Fruit fly (Drosophila melanogaster) whole organism, embryonic: ENCODE results near the gene synr.
A peak's percentile ranks its signal among the peaks of the same experiment; 100 is the strongest.

ENCODE experiments used
- Awh ChIP-seq: fragments of 200-800 bp; sonication (Bioruptor generic); IDR thresholded peaks from 2 replicates; pipeline ENCODE4, ENCODE4 v1.3.6; 2022; ENCODE audit warnings: missing biosample characterization, missing genetic modification characterization
- B-H2 ChIP-seq: fragments of 200-800 bp; sonication (Bioruptor generic); optimal IDR thresholded peaks from 2 replicates; lab custom pipeline; 2018; ENCODE audit warnings: missing biosample characterization, mild to moderate bottlenecking, missing genetic modification characterization
- Blimp-1 ChIP-seq: fragments of 200-800 bp; sonication (Bioruptor generic); optimal IDR thresholded peaks from 3 replicates; lab custom pipeline; 2018; ENCODE audit warnings: missing biosample characterization, missing genetic modification characterization, mild to moderate bottlenecking, moderate library complexity, missing genetic modification reagents
- CG10979 ChIP-seq: fragments of 200-800 bp; sonication (Bioruptor generic); optimal IDR thresholded peaks from 2 replicates; lab custom pipeline; 2018; ENCODE audit warnings: missing biosample characterization, mild to moderate bottlenecking, missing genetic modification characterization, moderate library complexity
- CG12236 ChIP-seq: fragments of 200-800 bp; sonication (Bioruptor generic); optimal IDR thresholded peaks from 2 replicates; lab custom pipeline; 2016; ENCODE audit warnings: missing biosample characterization, missing genetic modification characterization
- CG15269 ChIP-seq: fragments of 200-800 bp; sonication (Bioruptor generic); optimal IDR thresholded peaks from 2 replicates; lab custom pipeline; 2018; ENCODE audit warnings: missing biosample characterization, mild to moderate bottlenecking, missing genetic modification characterization, moderate library complexity
- CG15479 ChIP-seq: fragments of 200-800 bp; sonication (Bioruptor generic); optimal IDR thresholded peaks from 3 replicates; lab custom pipeline; 2019; ENCODE audit warnings: missing biosample characterization, mild to moderate bottlenecking, missing genetic modification characterization, moderate library complexity
- CG15601 ChIP-seq: fragments of 200-800 bp; sonication (Bioruptor generic); optimal IDR thresholded peaks from 3 replicates; lab custom pipeline; 2019; ENCODE audit warnings: missing biosample characterization, mild to moderate bottlenecking, missing genetic modification characterization, moderate library complexity
- CG17829 ChIP-seq: fragments of 200-800 bp; optimal IDR thresholded peaks from 2 replicates; lab custom pipeline; 2019; ENCODE audit warnings: missing biosample characterization, mild to moderate bottlenecking, missing genetic modification characterization, moderate library complexity
- CG1792 ChIP-seq: fragments of 200-800 bp; sonication (Bioruptor generic); optimal IDR thresholded peaks from 2 replicates; lab custom pipeline; 2016; ENCODE audit warnings: missing biosample characterization, missing genetic modification characterization
- CG2678 ChIP-seq: fragments of 200-800 bp; sonication (Bioruptor generic); optimal IDR thresholded peaks from 3 replicates; lab custom pipeline; 2019; ENCODE audit warnings: missing biosample characterization, mild to moderate bottlenecking, missing genetic modification characterization, moderate library complexity
- CG30431 ChIP-seq: fragments of 200-800 bp; sonication (Bioruptor generic); optimal IDR thresholded peaks from 2 replicates; lab custom pipeline; 2017; ENCODE audit warnings: missing biosample characterization, missing genetic modification characterization
- CG31365 ChIP-seq: fragments of 200-800 bp; sonication (Bioruptor generic); optimal IDR thresholded peaks from 2 replicates; lab custom pipeline; 2018; ENCODE audit warnings: missing biosample characterization, mild to moderate bottlenecking, missing genetic modification characterization
- CG32532 ChIP-seq: fragments of 200-800 bp; sonication (Bioruptor generic); IDR thresholded peaks from 2 replicates; pipeline ENCODE4 v1.3.6; 2022; ENCODE audit warnings: missing biosample characterization, missing genetic modification characterization
- CG4360 ChIP-seq: fragments of 200-800 bp; sonication (Bioruptor generic); IDR thresholded peaks from 2 replicates; pipeline ENCODE4 v1.3.6; 2022; ENCODE audit warnings: missing biosample characterization, missing genetic modification characterization
- CG4424 ChIP-seq: fragments of 200-800 bp; sonication (Bioruptor generic); optimal IDR thresholded peaks from 3 replicates; lab custom pipeline; 2016; ENCODE audit warnings: missing biosample characterization, missing genetic modification characterization
- CG8388 ChIP-seq: fragments of 200-800 bp; sonication (Bioruptor generic); optimal IDR thresholded peaks from 2 replicates; lab custom pipeline; 2019; ENCODE audit warnings: missing biosample characterization, mild to moderate bottlenecking, missing genetic modification characterization, moderate library complexity
- CHES-1-like ChIP-seq: fragments of 200-800 bp; sonication (Bioruptor generic); optimal IDR thresholded peaks from 2 replicates; lab custom pipeline; 2016; ENCODE audit warnings: missing biosample characterization, missing genetic modification characterization
- CTCF ChIP-seq: fragments of 200-800 bp; sonication (Bioruptor generic); optimal IDR thresholded peaks from 2 replicates; lab custom pipeline; 2017; ENCODE audit warnings: missing biosample characterization, mild to moderate bottlenecking, missing genetic modification characterization, moderate library complexity
- CoRest ChIP-seq: fragments of 200-800 bp; sonication (Bioruptor generic); optimal IDR thresholded peaks from 3 replicates; lab custom pipeline; 2018; ENCODE audit warnings: missing biosample characterization, mild to moderate bottlenecking, missing genetic modification characterization, moderate library complexity
- Dp ChIP-seq: fragments of 200-800 bp; sonication (Bioruptor generic); optimal IDR thresholded peaks from 2 replicates; lab custom pipeline; 2018; ENCODE audit warnings: missing biosample characterization, mild to moderate bottlenecking, missing genetic modification characterization, moderate library complexity
- Dref ChIP-seq: fragments of 200-800 bp; sonication (Bioruptor generic); IDR thresholded peaks from 2 replicates; pipeline ENCODE4 v1.3.6; 2022; ENCODE audit warnings: missing biosample characterization, missing genetic modification characterization
- H15 ChIP-seq: fragments of 200-800 bp; sonication (Bioruptor generic); IDR thresholded peaks from 3 replicates; pipeline ENCODE4 v1.3.6; 2022; ENCODE audit warnings: missing biosample characterization, missing genetic modification characterization
- Hmr ChIP-seq: fragments of 200-800 bp; sonication (Bioruptor generic); optimal IDR thresholded peaks from 3 replicates; lab custom pipeline; 2017; ENCODE audit warnings: mild to moderate bottlenecking, missing biosample characterization, missing genetic modification reagents, missing genetic modification characterization
- Hr51 ChIP-seq, 2 experiments: fragments of 200-800 bp; sonication (Bioruptor generic); optimal IDR thresholded peaks; 2 replicates in 1 of 2; 3 replicates in 1 of 2; lab custom pipeline; 2016 to 2018; ENCODE audit warnings: missing biosample characterization in 2 of 2, missing genetic modification characterization in 2 of 2, mild to moderate bottlenecking in 1 of 2, moderate library complexity in 1 of 2
- MESR4 ChIP-seq: fragments of 200-800 bp; sonication (Bioruptor generic); optimal IDR thresholded peaks from 2 replicates; lab custom pipeline; 2018; ENCODE audit warnings: missing biosample characterization, mild to moderate bottlenecking, missing genetic modification characterization, moderate library complexity
- Mad ChIP-seq: fragments of 200-800 bp; sonication (Bioruptor generic); optimal IDR thresholded peaks from 2 replicates; lab custom pipeline; 2016; ENCODE audit warnings: missing biosample characterization, missing genetic modification characterization
- Meics ChIP-seq: fragments of 200-800 bp; sonication (Bioruptor generic); optimal IDR thresholded peaks from 2 replicates; lab custom pipeline; 2017; ENCODE audit warnings: missing biosample characterization, mild to moderate bottlenecking, missing genetic modification characterization
- NFAT ChIP-seq: fragments of 200-800 bp; sonication (Bioruptor generic); IDR thresholded peaks from 2 replicates; pipeline ENCODE4 v1.3.6; 2022; ENCODE audit warnings: missing biosample characterization, missing genetic modification characterization
- PHDP ChIP-seq: fragments of 200-800 bp; sonication (Bioruptor generic); optimal IDR thresholded peaks from 3 replicates; lab custom pipeline; 2018; ENCODE audit warnings: missing biosample characterization, mild to moderate bottlenecking, missing genetic modification characterization, moderate library complexity
- Scr ChIP-seq: fragments of 200-800 bp; sonication (Bioruptor generic); IDR thresholded peaks from 2 replicates; pipeline ENCODE4 v1.3.6; 2022; ENCODE audit warnings: missing biosample characterization, missing genetic modification characterization; ENCODE audit not compliant: partially characterized antibody
- Sox102F ChIP-seq: fragments of 200-800 bp; sonication (Bioruptor generic); optimal IDR thresholded peaks from 2 replicates; lab custom pipeline; 2018; ENCODE audit warnings: missing biosample characterization, mild to moderate bottlenecking, missing genetic modification characterization, moderate library complexity
- amos ChIP-seq: fragments of 200-800 bp; sonication (Bioruptor generic); IDR thresholded peaks from 2 replicates; pipeline ENCODE4 v1.3.6; 2022; ENCODE audit warnings: missing biosample characterization, missing genetic modification characterization; ENCODE audit not compliant: partially characterized antibody
- bcd ChIP-seq: fragments of 200-800 bp; sonication (Bioruptor generic); optimal IDR thresholded peaks from 2 replicates; lab custom pipeline; 2017; ENCODE audit warnings: missing biosample characterization, mild to moderate bottlenecking, missing genetic modification characterization
- chm ChIP-seq: fragments of 200-800 bp; sonication (Bioruptor generic); IDR thresholded peaks from 2 replicates; pipeline ENCODE4 v1.3.6; 2022; ENCODE audit warnings: missing biosample characterization, missing genetic modification characterization
- cwo ChIP-seq: fragments of 200-800 bp; sonication (Bioruptor generic); optimal IDR thresholded peaks from 3 replicates; lab custom pipeline; 2017; ENCODE audit warnings: missing biosample characterization, missing genetic modification characterization, mild to moderate bottlenecking, moderate library complexity, missing genetic modification reagents
- dysf ChIP-seq: fragments of 200-800 bp; sonication (Bioruptor generic); IDR thresholded peaks from 3 replicates; pipeline ENCODE4 v1.3.6; 2022; ENCODE audit warnings: missing biosample characterization, missing genetic modification characterization
- eyg ChIP-seq: fragments of 200-800 bp; sonication (Bioruptor generic); optimal IDR thresholded peaks from 3 replicates; lab custom pipeline; 2016; ENCODE audit warnings: missing biosample characterization, missing genetic modification characterization
- hb ChIP-seq: fragments of 200-800 bp; sonication (Bioruptor generic); IDR thresholded peaks from 3 replicates; pipeline ENCODE4 v1.3.6; 2022; ENCODE audit warnings: missing biosample characterization, missing genetic modification characterization; ENCODE audit not compliant: partially characterized antibody
- hbn ChIP-seq: fragments of 200-800 bp; sonication (Bioruptor generic); IDR thresholded peaks from 2 replicates; pipeline ENCODE4 v1.3.6; 2022; ENCODE audit warnings: missing biosample characterization, missing genetic modification characterization; ENCODE audit not compliant: partially characterized antibody
- nmo ChIP-seq: fragments of 200-800 bp; sonication (Bioruptor generic); optimal IDR thresholded peaks from 2 replicates; lab custom pipeline; 2018; ENCODE audit warnings: missing biosample characterization, mild to moderate bottlenecking, missing genetic modification characterization, moderate library complexity
- oc ChIP-seq: fragments of 200-800 bp; sonication (Bioruptor generic); optimal IDR thresholded peaks from 2 replicates; lab custom pipeline; 2018; ENCODE audit warnings: missing biosample characterization, mild to moderate bottlenecking, missing genetic modification characterization, moderate library complexity
- pb ChIP-seq: fragments of 200-800 bp; sonication (Bioruptor generic); optimal IDR thresholded peaks from 3 replicates; lab custom pipeline; 2016; ENCODE audit warnings: missing biosample characterization, missing genetic modification characterization
- phol ChIP-seq: fragments of 200-800 bp; sonication (Bioruptor generic); optimal IDR thresholded peaks from 3 replicates; lab custom pipeline; 2018; ENCODE audit warnings: missing biosample characterization, mild to moderate bottlenecking, missing genetic modification characterization, moderate library complexity
- pros ChIP-seq: fragments of 200-800 bp; sonication (Bioruptor generic); optimal IDR thresholded peaks from 3 replicates; lab custom pipeline; 2019; ENCODE audit warnings: missing biosample characterization, mild to moderate bottlenecking, missing genetic modification characterization, moderate library complexity
- sim ChIP-seq: fragments of 200-800 bp; sonication (Bioruptor generic); IDR thresholded peaks from 2 replicates; pipeline ENCODE4 v1.3.6; 2022; ENCODE audit warnings: missing biosample characterization, missing genetic modification characterization
- ssp ChIP-seq: fragments of 200-800 bp; sonication (Bioruptor generic); IDR thresholded peaks from 2 replicates; pipeline ENCODE4 v1.3.6; 2022; ENCODE audit warnings: missing biosample characterization, missing genetic modification characterization
- tin ChIP-seq: fragments of 200-800 bp; sonication (Bioruptor generic); optimal IDR thresholded peaks from 3 replicates; lab custom pipeline; 2016; ENCODE audit warnings: missing biosample characterization, missing genetic modification characterization
- twi ChIP-seq: fragments of 200-800 bp; optimal IDR thresholded peaks from 2 replicates; lab custom pipeline; 2019; ENCODE audit warnings: missing biosample characterization, mild to moderate bottlenecking, missing genetic modification characterization, moderate library complexity
- unpg ChIP-seq: fragments of 200-800 bp; sonication (Bioruptor generic); optimal IDR thresholded peaks from 3 replicates; lab custom pipeline; 2018; ENCODE audit warnings: missing biosample characterization, mild to moderate bottlenecking, missing genetic modification characterization, moderate library complexity
- zfh1 ChIP-seq: fragments of 200-800 bp; sonication (Bioruptor generic); IDR thresholded peaks from 3 replicates; pipeline ENCODE4 v1.3.6; 2022; ENCODE audit warnings: missing biosample characterization, missing genetic modification characterization

Gene synr

DNA sequence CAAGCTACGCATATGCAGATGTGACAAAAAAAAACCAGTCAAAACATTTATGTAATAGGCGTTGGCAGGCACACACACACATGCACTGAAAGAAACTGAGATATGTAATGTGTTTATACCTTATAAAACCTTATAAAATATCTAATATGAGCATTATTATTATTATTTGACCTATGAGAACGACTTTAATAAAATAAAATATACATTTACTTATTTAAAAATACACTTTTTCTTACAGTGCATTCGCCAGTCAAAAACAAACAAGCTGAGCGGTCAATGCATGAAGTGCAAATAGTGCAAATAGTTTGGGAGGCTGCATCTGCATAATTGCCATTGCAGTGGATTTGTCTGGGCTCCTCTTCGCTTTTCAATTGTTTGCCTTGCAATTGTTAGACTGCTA, 34.6 kb upstream of the synr start (continued):
- no peak for TF ChIP-seq CG32532 (GFP tag; lab: Robert Waterston, UW)
- TF ChIP-seq CG12236 (GFP tag; lab: Kevin White, UChicago): no peak
- no peak for TF ChIP-seq amos (GFP tag; lab: Robert Waterston, UW)
- TF ChIP-seq B-H2 (GFP tag; lab: Kevin White, UChicago): no peak
- no peak for TF ChIP-seq Dp (GFP tag; lab: Kevin White, UChicago)
- peak; percentile 38; the same call in 1 of the 2 replicates for TF ChIP-seq ssp
- no peak for TF ChIP-seq NFAT (GFP tag; lab: Robert Waterston, UW)
- TF ChIP-seq CG4424 (GFP tag; lab: Kevin White, UChicago): peak; percentile 74
- TF ChIP-seq CHES-1-like: no peak
- TF ChIP-seq CTCF (GFP tag; lab: Kevin White, UChicago): no peak
- TF ChIP-seq Dref: no peak
- TF ChIP-seq pros: no peak
- no peak for TF ChIP-seq hb (GFP tag; lab: Robert Waterston, UW)
- peak; percentile 80 for TF ChIP-seq Awh
- TF ChIP-seq CG31365 (tag; lab: Kevin White, UChicago): no peak
- peak; percentile 64 for TF ChIP-seq oc (tag; lab: Kevin White, UChicago)
- peak; percentile 44 for TF ChIP-seq Hmr
- no peak for TF ChIP-seq pb (GFP tag; lab: Kevin White, UChicago)
- no peak for TF ChIP-seq twi (tag; lab: Kevin White, UChicago)
- TF ChIP-seq CG15479 (GFP tag; lab: Kevin White, UChicago): no peak
- TF ChIP-seq Sox102F: peak; percentile 93
- TF ChIP-seq eyg (GFP tag; lab: Kevin White, UChicago): no peak
- no peak for TF ChIP-seq Scr (GFP tag; lab: Robert Waterston, UW)
- no peak for TF ChIP-seq hbn

DNA sequence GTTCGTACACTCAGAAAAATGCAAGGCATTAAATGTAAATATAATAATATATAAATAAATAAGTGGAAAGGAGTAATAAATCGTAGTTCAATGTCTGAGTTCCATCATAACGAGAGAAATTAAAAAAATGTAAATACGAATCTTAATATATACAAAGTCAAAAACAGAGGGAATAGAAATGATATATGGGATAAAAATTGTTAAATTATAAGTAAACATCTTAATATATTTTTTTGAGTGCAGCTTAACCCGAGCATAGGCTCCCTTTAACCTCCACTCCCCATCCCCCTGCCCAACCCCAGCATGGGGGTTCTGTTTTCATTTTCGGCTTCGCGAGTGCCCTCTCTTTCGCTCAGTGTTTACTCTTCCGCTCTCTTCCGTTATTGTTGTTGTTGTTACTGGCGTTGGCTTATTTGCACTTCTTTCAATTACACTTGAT, 26.8 kb upstream of the synr start:
- TF ChIP-seq Sox102F (peak; percentile 39), Meics (GFP tag; lab: Kevin White, UChicago) (peak; percentile 5), CG15269 (tag; lab: Kevin White, UChicago) (peak; percentile 7), Mad (GFP tag; lab: Kevin White, UChicago) (no peak), CG17829 (tag; lab: Kevin White, UChicago) (peak; percentile 30), chm (GFP tag; lab: Robert Waterston, UW) (no peak), CoRest (tag; lab: Kevin White, UChicago) (peak; percentile 22), PHDP (tag; lab: Kevin White, UChicago) (no peak), sim (no peak), zfh1 (GFP tag; lab: Robert Waterston, UW) (0 out of 3 replicates have a peak, but pooled peaks have one; percentile 13), bcd (GFP tag; lab: Kevin White, UChicago) (peak; percentile 23), CG2678 (tag; lab: Kevin White, UChicago) (peak; percentile 50), tin (GFP tag; lab: Kevin White, UChicago) (peak; percentile 8), Hr51 (GFP tag; optimal IDR thresholded peaks at IDR 0.05; lab: Kevin White, UChicago) (peak in 1 of 2 experiments; percentile 28), CG10979 (tag; lab: Kevin White, UChicago) (peak; percentile 64), CG15601 (tag; lab: Kevin White, UChicago) (peak; percentile 7), dysf (GFP tag; lab: Robert Waterston, UW) (peak; percentile 36; the same call in 1 of the 3 replicates), cwo (GFP tag; lab: Kevin White, UChicago) (peak; percentile 1), CG8388 (GFP tag; lab: Kevin White, UChicago) (peak; percentile 15), CG4360 (peak; percentile 46), nmo (GFP tag; lab: Kevin White, UChicago) (peak; percentile 51), unpg (peak; percentile 22), phol (tag; lab: Kevin White, UChicago) (peak; percentile 61), CG30431 (GFP tag; lab: Kevin White, UChicago) (peak; percentile 11), Blimp-1 (peak; percentile 55), MESR4 (GFP tag; lab: Kevin White, UChicago) (no peak), H15 (0 out of 3 replicates have a peak, but pooled peaks have one; percentile 59), CG1792 (no peak)
